Worm (Caenorhabditis elegans): Measurements from ENCODE around the gene C37C3.9.

Gene C37C3.9

ce11 chrV:7854603-7855002 is at the start of gene C37C3.9, which contains the start of gene C37C3.18 (continued):
- no peak for TF ChIP-seq F55B11.4 (tag; optimal IDR thresholded peaks at IDR 0.05; ENCODE audit: borderline replicate concordance, insufficient read depth)
- TF ChIP-seq ceh-91 (GFP tag; IDR thresholded peaks at IDR 0.05): no peak
- no peak for TF ChIP-seq ztf-28 (GFP tag; IDR thresholded peaks at IDR 0.05)
- TF ChIP-seq zim-3 (tag; optimal IDR thresholded peaks at IDR 0.05): no peak
- TF ChIP-seq ama-1 (optimal IDR thresholded peaks at IDR 0.05): no peak
- TF ChIP-seq ama-1 (GFP tag; optimal IDR thresholded peaks at IDR 0.05): no peak
- TF ChIP-seq F23B12.7 (tag; optimal IDR thresholded peaks at IDR 0.05; ENCODE audit: insufficient read depth): no peak
- TF ChIP-seq Y53G8AR.9 (GFP tag; conservative IDR thresholded peaks at IDR 0.05): 0 out of 2 replicates have a peak, but pooled peaks have one; percentile 11
- TF ChIP-seq egl-44 (GFP tag; IDR thresholded peaks at IDR 0.05): no peak
- TF ChIP-seq snpc-3.4 (tag; optimal IDR thresholded peaks at IDR 0.05): no peak
- TF ChIP-seq hlh-12 (tag; optimal IDR thresholded peaks at IDR 0.05): no peak
- TF ChIP-seq madf-8 (GFP tag; conservative IDR thresholded peaks at IDR 0.05): no peak
- TF ChIP-seq ztf-18 (tag; optimal IDR thresholded peaks at IDR 0.05): no peak
- TF ChIP-seq nhr-80 (tag; optimal IDR thresholded peaks at IDR 0.05): peak; percentile 71
- TF ChIP-seq lsl-1 (GFP tag; optimal IDR thresholded peaks at IDR 0.05): no peak
- no peak for TF ChIP-seq sptf-2 (GFP tag; optimal IDR thresholded peaks at IDR 0.05)
- no peak for TF ChIP-seq lsy-27 (tag; optimal IDR thresholded peaks at IDR 0.05; ENCODE audit: borderline replicate concordance, insufficient read depth)
- TF ChIP-seq madf-6 (GFP tag; IDR thresholded peaks at IDR 0.05): peak; percentile 5; the same call in 1 of the 2 replicates
- TF ChIP-seq xnd-1 (tag; optimal IDR thresholded peaks at IDR 0.05): no peak
- TF ChIP-seq atf-7 (tag; optimal IDR thresholded peaks at IDR 0.05): peak; percentile 91
- TF ChIP-seq somi-1 (GFP tag; optimal IDR thresholded peaks at IDR 0.05): peak; percentile 50
- TF ChIP-seq nhr-179 (tag; optimal IDR thresholded peaks at IDR 0.05): no peak
- no peak for TF ChIP-seq gei-17 (GFP tag; optimal IDR thresholded peaks at IDR 0.05)
- peak; percentile 62 for TF ChIP-seq K12H6.12 (tag; optimal IDR thresholded peaks at IDR 0.05)
- peak; percentile 74; the same call in 1 of the 2 replicates for TF ChIP-seq ekl-4 (GFP tag; IDR thresholded peaks at IDR 0.05)
- no peak for TF ChIP-seq hrde-1 (tag; optimal IDR thresholded peaks at IDR 0.05; ENCODE audit: borderline replicate concordance)
- TF ChIP-seq unc-130 (GFP tag; optimal IDR thresholded peaks at IDR 0.05): no peak
- TF ChIP-seq nhr-120 (GFP tag; IDR thresholded peaks at IDR 0.05): no peak
- TF ChIP-seq lin-40 (tag; optimal IDR thresholded peaks at IDR 0.05): peak; percentile 48
- no peak for TF ChIP-seq nhr-27 (tag; optimal IDR thresholded peaks at IDR 0.05)
- no peak for TF ChIP-seq ztf-6 (GFP tag; IDR thresholded peaks at IDR 0.05)
- no peak for TF ChIP-seq F57C9.4 (tag; optimal IDR thresholded peaks at IDR 0.05)
- TF ChIP-seq nfya-1 (tag; optimal IDR thresholded peaks at IDR 0.05; ENCODE audit: borderline replicate concordance, insufficient read depth): no peak
- TF ChIP-seq Y95B8A.8 (GFP tag; IDR thresholded peaks at IDR 0.05): 0 out of 2 replicates have a peak, but pooled peaks have one; percentile 6
- no peak for TF ChIP-seq ceh-79 (tag; optimal IDR thresholded peaks at IDR 0.05)
- no peak for TF ChIP-seq ceh-58 (GFP tag; IDR thresholded peaks at IDR 0.05)
- TF ChIP-seq F57A8.1 (GFP tag; optimal IDR thresholded peaks at IDR 0.05): no peak
- TF ChIP-seq madf-10 (tag; optimal IDR thresholded peaks at IDR 0.05): no peak
- no peak for TF ChIP-seq aptf-3 (GFP tag; IDR thresholded peaks at IDR 0.05)
- TF ChIP-seq die-1 (tag; optimal IDR thresholded peaks at IDR 0.05): no peak
- no peak for TF ChIP-seq fkh-3 (tag; optimal IDR thresholded peaks at IDR 0.05)
- TF ChIP-seq lag-1 (GFP tag; IDR thresholded peaks at IDR 0.05): no peak
- peak; percentile 54; the same call in 1 of the 2 replicates for TF ChIP-seq pbrm-1 (GFP tag; IDR thresholded peaks at IDR 0.05)
- peak; percentile 27 for TF ChIP-seq mel-28 (tag; optimal IDR thresholded peaks at IDR 0.05; ENCODE audit: borderline replicate concordance)
- TF ChIP-seq lir-1 (GFP tag; conservative IDR thresholded peaks at IDR 0.05): no peak
- no peak for TF ChIP-seq C17E4.6 (GFP tag; IDR thresholded peaks at IDR 0.05)
- TF ChIP-seq repo-1 (tag; optimal IDR thresholded peaks at IDR 0.05): peak; percentile 50
- TF ChIP-seq cebp-2 (GFP tag; IDR thresholded peaks at IDR 0.05): no peak
- peak; percentile 38; the same call in 1 of the 2 replicates for TF ChIP-seq K11D2.4 (GFP tag; IDR thresholded peaks at IDR 0.05)
